Fruit fly (Drosophila melanogaster) Kc167 (cell line): ENCODE results near the gene CG5681.

ENCODE experiments used
- Myc ChIP-seq: fragments of >200 bp; optimal IDR thresholded peaks from 2 replicates; lab custom pipeline; 2017; ENCODE audit warnings: missing external identifiers
- Sin3A ChIP-seq: fragments of >200 bp; optimal IDR thresholded peaks from 2 replicates; lab custom pipeline; 2018; ENCODE audit warnings: missing external identifiers
- h ChIP-seq: fragments of >200 bp; optimal IDR thresholded peaks from 3 replicates; lab custom pipeline; 2018; ENCODE audit warnings: missing external identifiers
- insv ChIP-seq: fragments of >200 bp; optimal IDR thresholded peaks from 3 replicates; lab custom pipeline; 2018; ENCODE audit warnings: missing external identifiers
- psq ChIP-seq: fragments of >200 bp; optimal IDR thresholded peaks from 2 replicates; lab custom pipeline; 2017; ENCODE audit warnings: missing external identifiers
- ttk ChIP-seq: sonication (Bioruptor generic); optimal IDR thresholded peaks from 2 replicates; lab custom pipeline; 2017; ENCODE audit warnings: missing external identifiers

Gene CG5681

DNA sequence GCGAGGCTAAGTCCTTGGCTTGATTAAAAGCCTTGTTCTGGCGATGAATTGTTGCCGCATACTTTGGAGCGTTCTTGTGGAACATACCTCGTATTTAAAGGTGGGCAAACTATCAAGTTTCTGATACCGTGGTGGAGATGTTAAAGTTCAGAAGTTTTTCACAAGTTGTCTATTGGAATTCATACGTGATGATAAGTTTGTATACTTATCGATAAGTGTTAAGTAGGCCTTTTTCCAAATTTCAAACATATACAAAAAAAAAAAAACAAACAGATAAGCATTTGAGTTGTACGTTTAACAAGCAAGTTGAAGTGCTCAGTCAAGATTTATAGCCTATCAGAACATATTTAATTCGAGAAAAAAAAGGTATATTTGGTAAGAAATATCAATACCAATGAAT, at the start of gene CG5681:
Gene CG5681 (plus strand): TSS at position 301 of the 400 bp plus-strand sequence.
- no peak for TF ChIP-seq h
- no peak for TF ChIP-seq Myc (lab: Kevin White, UChicago)
- TF ChIP-seq ttk (lab: Kevin White, UChicago), result no peak
- TF ChIP-seq psq (lab: Kevin White, UChicago), result no peak
- no peak for TF ChIP-seq insv (lab: Kevin White, UChicago)
- no peak for TF ChIP-seq Sin3A (lab: Kevin White, UChicago)

DNA sequence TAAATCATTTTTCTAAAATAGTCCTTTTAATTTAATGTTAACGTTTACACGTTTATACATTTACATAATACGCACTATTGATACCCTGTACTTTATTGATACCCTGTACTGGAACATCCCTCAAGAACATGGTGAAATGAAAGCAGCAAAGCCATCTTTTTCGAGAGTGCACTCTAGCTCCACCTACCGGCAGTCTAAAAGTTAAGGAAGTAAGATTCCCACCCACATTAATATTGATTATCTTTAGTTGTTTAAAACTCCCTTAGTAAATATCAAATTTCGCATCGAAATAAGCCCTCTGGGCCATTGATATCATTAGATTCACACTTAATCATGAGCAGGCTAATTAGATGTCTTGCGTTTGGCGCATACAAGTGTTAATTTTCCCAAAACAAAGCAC, 27.9 kb upstream of the CG5681 start:
- TF ChIP-seq Sin3A (lab: Kevin White, UChicago) (no peak), insv (lab: Kevin White, UChicago) (no peak), h (no peak), Myc (lab: Kevin White, UChicago) (no peak), psq (lab: Kevin White, UChicago) (no peak), ttk (lab: Kevin White, UChicago) (no peak)

DNA sequence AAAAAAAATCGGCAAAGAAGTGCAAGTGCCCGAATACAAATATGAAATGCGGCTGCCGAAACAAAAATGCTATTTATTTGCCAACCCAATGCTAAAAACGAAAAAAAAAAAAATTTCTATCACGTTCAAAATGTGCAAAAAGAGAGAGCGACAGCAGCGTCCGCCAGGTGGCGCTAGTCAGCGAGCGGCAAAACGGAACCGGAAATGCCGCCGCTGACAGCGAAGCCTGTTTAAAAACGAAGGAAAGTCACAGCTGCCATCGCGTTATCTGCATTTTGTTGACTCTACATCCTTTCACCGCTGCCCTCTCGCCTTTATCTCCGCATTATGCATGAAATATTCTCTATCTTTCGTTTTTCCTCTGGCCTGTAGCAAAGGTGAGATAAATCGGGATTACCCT, 26.0 kb upstream of the CG5681 start:
- TF ChIP-seq Myc (lab: Kevin White, UChicago) (no peak), insv (lab: Kevin White, UChicago) (no peak), h (no peak), psq (lab: Kevin White, UChicago) (no peak), Sin3A (lab: Kevin White, UChicago) (no peak), ttk (lab: Kevin White, UChicago) (no peak)

DNA sequence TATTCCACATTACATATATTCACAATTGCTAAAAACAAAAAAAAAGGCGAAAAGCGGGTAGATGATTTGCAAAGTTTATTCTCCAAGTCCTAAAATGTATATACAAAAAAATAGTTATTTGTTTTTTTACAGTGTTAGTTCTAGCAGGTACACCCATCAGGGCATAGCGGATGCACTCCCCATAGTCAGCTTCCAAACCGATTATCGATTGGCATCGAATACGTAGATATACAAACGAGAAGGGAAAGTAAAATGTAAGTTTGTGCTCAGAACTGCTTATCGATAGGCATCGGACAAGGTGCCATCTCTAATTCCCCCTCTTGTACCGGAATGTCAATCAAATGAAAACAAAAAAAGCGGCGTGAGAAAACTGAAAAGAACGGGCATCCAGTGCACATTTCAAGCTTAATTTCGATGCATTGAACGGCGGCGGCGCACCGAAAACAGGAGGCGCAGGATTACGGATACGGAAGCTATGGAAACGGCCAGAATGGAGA, 23.1 kb upstream of the CG5681 start, which contains the start of gene CG5674:
Gene CG5674 (plus strand): TSS at position 309 of the 497 bp plus-strand sequence.
- no peak for TF ChIP-seq h
- no peak for TF ChIP-seq insv (lab: Kevin White, UChicago)
- no peak for TF ChIP-seq psq (lab: Kevin White, UChicago)
- TF ChIP-seq Myc (lab: Kevin White, UChicago), result no peak
- TF ChIP-seq ttk (lab: Kevin White, UChicago), result no peak
- TF ChIP-seq Sin3A (lab: Kevin White, UChicago), result no peak

DNA sequence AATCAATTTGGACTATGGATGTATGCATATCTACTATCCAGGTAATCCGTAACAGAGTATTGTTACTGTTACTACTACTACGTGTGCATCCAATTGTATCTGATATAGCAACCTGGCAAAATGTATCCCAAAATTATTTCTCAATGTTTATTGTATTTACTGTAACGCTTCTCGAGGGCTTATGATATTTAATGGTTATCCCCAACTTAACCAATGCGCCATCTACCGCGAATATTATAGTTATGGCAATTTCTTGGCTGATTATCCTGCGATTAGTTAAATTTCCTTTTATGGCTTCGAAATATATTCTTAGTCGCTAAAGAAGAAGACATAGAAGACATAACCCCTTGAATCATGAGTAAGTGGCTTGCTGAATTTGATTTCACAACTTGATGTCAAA, 22.5 kb upstream of the CG5681 start:
- TF ChIP-seq Myc (lab: Kevin White, UChicago) (no peak), insv (lab: Kevin White, UChicago) (no peak), psq (lab: Kevin White, UChicago) (no peak), Sin3A (lab: Kevin White, UChicago) (no peak), ttk (lab: Kevin White, UChicago) (no peak), h (no peak)

DNA sequence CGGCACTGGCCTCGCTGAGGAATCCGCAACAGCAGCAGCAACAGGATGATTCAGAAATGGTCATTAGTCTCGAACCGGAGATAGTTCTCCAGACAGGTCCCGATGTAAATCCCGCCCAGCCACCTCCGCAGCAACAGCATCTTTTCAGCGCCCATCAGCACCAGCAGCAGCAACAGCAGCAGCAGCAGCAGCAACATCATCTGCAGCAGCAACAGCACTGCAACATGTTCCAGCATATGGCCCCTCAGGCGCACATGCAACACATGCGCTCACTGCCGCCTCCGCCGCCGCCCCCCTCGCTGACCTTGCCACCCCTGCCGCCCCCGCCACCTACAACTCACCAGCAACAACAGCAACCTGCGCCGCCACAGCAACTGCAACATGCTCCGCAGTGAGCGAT, 13.2 kb upstream of the CG5681 start:
- TF ChIP-seq h, result no peak
- no peak for TF ChIP-seq psq (lab: Kevin White, UChicago)
- TF ChIP-seq Myc (lab: Kevin White, UChicago), result no peak
- TF ChIP-seq ttk (lab: Kevin White, UChicago), result no peak
- no peak for TF ChIP-seq insv (lab: Kevin White, UChicago)
- no peak for TF ChIP-seq Sin3A (lab: Kevin White, UChicago)

DNA sequence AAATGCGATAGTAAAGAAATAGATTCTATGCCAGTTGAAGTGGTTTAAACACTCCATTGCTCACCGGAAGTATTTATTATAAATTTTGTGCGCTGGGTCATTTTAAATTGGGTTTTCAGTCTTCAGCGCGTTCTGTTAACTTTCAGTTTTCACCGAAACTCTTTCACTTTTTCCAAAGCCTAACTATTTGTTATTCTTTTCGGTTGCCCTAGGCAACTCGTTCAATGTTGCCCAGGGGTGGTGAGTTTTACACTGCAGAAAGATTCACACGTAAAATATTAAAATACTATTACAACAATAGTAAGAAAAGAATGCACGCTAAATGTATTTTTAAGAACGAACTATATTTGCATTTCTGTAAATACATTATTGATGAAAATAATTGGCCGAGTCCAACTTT, 3.8 kb upstream of the CG5681 start, which contains the start of gene btv:
Gene btv (minus strand): TSS at position 101 of the 400 bp plus-strand sequence.
- no peak for TF ChIP-seq ttk (lab: Kevin White, UChicago)
- no peak for TF ChIP-seq insv (lab: Kevin White, UChicago)
- TF ChIP-seq Myc (lab: Kevin White, UChicago), result no peak
- TF ChIP-seq Sin3A (lab: Kevin White, UChicago), result no peak
- no peak for TF ChIP-seq psq (lab: Kevin White, UChicago)
- TF ChIP-seq h, result no peak

DNA sequence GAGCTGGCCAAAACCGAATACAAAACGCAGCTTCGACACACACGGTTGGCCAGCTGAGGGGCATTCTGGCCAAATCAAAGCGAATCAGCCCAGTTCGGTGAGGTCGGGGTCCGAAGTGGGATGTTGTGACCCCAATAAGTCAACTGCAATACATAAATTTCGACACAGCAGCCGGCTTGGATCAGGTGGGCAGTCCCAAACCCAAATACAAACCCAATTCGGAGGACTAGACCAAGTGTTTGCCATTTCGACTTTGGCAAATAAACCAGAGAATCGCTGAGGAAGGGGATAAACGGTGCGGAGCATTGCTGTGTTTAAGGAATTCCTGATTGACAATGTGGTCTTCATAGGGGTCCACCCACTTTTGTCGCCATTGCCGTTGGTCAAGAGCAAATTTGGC, 2.8 kb downstream of the CG5681 start:
- no peak for TF ChIP-seq ttk (lab: Kevin White, UChicago)
- no peak for TF ChIP-seq Myc (lab: Kevin White, UChicago)
- no peak for TF ChIP-seq psq (lab: Kevin White, UChicago)
- TF ChIP-seq insv (lab: Kevin White, UChicago), result no peak
- no peak for TF ChIP-seq h
- TF ChIP-seq Sin3A (lab: Kevin White, UChicago), result no peak

DNA sequence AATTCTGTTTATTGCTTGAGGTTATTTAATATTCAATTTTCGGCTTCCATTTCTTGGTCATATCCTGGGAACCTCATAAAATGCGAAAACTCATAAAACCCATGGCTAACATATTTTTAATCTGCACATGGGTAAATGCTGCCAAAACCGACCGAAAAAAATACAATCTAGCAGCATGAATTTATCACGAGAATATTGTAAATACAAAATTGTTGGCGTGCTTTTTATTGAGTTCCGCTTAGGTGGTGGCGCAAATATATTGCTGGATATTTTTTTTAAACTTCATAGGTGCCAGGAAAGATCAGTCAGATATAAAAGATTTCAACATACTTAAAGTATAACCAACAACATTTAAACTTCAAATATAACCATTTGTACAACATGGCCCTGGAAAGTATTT, 3.9 kb downstream of the CG5681 start, which contains the start of gene Prosbeta5R2:
Gene Prosbeta5R2 (plus strand): TSS at position 301 of the 400 bp plus-strand sequence.
- TF ChIP-seq h, result no peak
- no peak for TF ChIP-seq psq (lab: Kevin White, UChicago)
- no peak for TF ChIP-seq insv (lab: Kevin White, UChicago)

DNA sequence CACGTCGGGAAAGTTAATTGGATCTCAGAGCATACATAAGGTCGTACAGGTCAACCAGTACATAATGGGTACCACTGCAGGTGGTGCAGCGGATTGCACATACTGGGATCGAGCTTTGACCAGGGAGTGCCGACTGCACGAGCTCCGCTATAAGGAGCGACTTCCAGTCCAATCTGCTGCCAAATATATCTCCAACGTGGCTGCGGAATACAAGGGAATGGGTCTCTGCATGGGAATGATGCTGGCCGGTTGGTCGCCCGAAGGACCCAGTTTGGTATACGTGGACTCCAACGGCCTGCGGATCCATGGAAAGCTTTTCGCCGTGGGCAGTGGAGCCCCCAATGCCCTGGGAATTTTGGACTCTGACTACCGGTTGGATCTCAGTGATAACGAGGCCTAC, 4.6 kb downstream of the CG5681 start:
- TF ChIP-seq psq (lab: Kevin White, UChicago) (no peak), Sin3A (lab: Kevin White, UChicago) (no peak), h (no peak), Myc (lab: Kevin White, UChicago) (no peak), insv (lab: Kevin White, UChicago) (no peak), ttk (lab: Kevin White, UChicago) (no peak)

DNA sequence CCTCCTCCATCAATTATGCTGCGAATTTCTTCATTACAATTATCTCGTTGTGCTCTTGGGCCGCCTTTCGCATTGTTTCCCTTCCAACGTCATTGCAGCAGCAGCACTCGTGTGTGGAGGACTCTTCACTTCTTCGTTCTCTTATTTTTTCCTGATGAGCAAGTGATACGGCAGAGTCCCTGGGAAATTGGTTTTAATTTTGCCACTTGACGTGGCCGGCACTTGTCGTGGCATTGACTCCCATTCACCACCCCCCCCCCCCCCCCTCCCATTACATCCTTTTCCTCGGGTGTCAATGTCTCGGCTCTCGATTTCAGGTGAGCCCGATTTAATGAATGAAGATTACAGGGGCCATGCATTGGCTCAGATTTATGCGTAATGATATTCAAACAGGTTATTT, 15.9 kb downstream of the CG5681 start:
- TF ChIP-seq h (no peak), psq (lab: Kevin White, UChicago) (no peak), Sin3A (lab: Kevin White, UChicago) (no peak), insv (lab: Kevin White, UChicago) (no peak), ttk (lab: Kevin White, UChicago) (no peak), Myc (lab: Kevin White, UChicago) (no peak)

DNA sequence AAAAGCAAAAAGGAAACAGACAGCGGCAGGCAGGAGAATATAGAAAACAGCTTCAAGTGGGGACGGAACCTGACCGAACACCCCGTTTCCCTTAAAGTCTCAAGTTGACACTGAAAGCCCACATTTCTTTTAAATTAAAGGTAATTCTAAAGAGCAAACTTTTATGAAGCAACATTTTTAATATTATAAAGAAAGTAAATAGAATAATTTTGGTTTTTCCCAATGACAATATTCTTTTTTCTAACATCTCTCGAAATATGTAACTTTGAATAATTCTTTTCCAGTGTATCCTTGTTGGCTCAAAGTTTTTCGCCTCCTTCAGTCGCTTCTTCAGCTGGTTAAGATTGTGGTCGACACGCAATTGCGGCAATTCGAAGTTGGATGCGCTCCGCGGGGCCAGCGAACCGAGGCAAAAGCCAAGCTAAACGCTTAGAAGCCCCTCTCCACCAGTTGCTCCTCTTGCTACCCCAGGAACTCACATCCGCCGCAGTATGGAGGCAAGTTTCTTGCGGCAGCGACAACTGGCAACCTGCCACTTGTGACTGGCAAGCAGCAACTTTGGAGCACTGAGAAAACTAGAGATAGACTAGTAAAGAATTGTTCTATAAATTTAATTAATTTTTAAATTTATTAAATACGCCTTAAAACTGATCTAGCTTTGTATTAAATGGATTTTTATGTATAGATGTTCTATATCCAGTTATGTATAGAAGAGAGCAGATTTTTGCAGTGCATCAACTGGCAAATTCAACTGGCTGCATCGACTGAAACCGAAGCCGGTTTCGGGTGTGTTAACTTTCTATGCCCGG, 17.0 kb downstream of the CG5681 start:
- no peak for TF ChIP-seq ttk (lab: Kevin White, UChicago)
- TF ChIP-seq insv (lab: Kevin White, UChicago), result no peak
- TF ChIP-seq psq (lab: Kevin White, UChicago), result no peak
- TF ChIP-seq Myc (lab: Kevin White, UChicago), result no peak
- TF ChIP-seq h, result no peak
